Fruit fly (Drosophila melanogaster): ENCODE data around the gene Pfrx.
A peak's percentile ranks its signal among the peaks of the same experiment; 100 is the strongest.

Pfrx gene

DNA sequence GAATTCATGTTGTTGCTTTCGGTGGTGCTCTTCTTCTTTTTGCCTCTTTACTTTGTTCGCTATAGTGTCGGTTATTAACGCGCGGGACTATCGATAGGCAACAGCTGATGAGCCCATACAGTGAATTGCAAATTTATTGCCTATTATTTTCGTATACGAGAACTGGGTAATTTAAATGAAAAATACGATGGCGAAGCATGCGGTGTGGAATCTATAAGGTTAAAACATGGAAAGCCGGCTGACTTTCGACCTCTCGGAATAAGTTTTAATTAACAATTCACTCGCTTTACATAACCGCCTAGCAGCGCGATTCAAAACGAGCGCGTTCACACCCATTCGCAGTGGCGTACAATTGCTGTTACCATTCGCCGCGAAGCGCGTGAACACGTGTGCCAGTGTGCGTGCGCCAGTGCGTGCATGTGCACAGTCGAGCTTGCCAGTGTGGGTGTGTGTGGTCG lies 15.4 kb upstream of the Pfrx start, which contains the start of the genes Naa15-16 and mRpS14:
Gene Naa15-16, plus strand, starts transcription at position 116 of the 458 bp plus-strand sequence.
Gene mRpS14, minus strand, starts transcription at position 370 of the 458 bp plus-strand sequence.
- no peak for TF ChIP-seq Snoo (tag; optimal IDR thresholded peaks at IDR 0.05)
- TF ChIP-seq Pif1A (GFP tag; optimal IDR thresholded peaks at IDR 0.05) = no peak
- TF ChIP-seq CG10348 (GFP tag; IDR thresholded peaks at IDR 0.05) = no peak
- TF ChIP-seq CG4496 (GFP tag; IDR thresholded peaks at IDR 0.05) = no peak
- no peak for TF ChIP-seq CG12605 (GFP tag; IDR thresholded peaks at IDR 0.05)
- no peak for TF ChIP-seq CG34367 (tag; optimal IDR thresholded peaks at IDR 0.05)
- no peak for TF ChIP-seq CG13204 (GFP tag; optimal IDR thresholded peaks at IDR 0.05)
- TF ChIP-seq Pif1B (GFP tag; optimal IDR thresholded peaks at IDR 0.05) = no peak
- no peak for TF ChIP-seq EcR (GFP tag; optimal IDR thresholded peaks at IDR 0.05)
- TF ChIP-seq fd96Ca (GFP tag; IDR thresholded peaks at IDR 0.05) = no peak
- no peak for TF ChIP-seq CG14655 (GFP tag; optimal IDR thresholded peaks at IDR 0.05)
- no peak for TF ChIP-seq CG8159 (tag; optimal IDR thresholded peaks at IDR 0.05)
- no peak for TF ChIP-seq CG17806 (tag; optimal IDR thresholded peaks at IDR 0.05)
- TF ChIP-seq CG9948 (tag; optimal IDR thresholded peaks at IDR 0.05) = no peak
- TF ChIP-seq rn (GFP tag; IDR thresholded peaks at IDR 0.05) = no peak

DNA sequence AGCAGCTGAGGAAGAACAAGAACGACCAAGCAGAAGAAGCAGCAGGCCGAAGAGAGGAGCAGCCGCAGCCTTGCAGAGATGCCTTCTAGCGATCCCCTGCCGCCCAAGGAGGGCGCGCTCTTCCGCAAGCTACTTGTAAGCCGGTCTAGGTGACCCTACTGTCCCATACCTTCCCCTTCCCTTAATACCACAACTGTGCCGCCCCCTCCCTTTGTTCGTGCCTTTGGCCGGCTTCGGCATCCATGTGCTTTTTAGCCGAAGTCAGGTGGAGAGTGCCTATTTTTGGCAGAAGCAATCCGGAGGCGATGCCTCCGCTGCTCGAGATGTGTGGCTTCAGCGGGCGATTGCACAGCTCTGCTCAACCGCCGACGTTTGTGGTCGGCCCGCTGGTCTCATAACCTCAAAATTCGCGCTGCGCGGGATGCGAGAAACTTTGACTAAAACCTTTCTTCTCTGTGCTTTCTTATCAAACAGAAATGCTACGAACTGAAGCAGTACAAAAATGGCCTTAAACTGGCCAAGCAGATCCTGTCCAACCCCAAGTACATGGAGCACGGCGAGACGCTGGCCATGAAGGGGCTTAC lies 14.7 kb upstream of the Pfrx start:
- TF ChIP-seq CG9948 (tag; optimal IDR thresholded peaks at IDR 0.05) (no peak), gl (tag; optimal IDR thresholded peaks at IDR 0.05) (no peak), Pif1A (GFP tag; optimal IDR thresholded peaks at IDR 0.05) (no peak)

DNA sequence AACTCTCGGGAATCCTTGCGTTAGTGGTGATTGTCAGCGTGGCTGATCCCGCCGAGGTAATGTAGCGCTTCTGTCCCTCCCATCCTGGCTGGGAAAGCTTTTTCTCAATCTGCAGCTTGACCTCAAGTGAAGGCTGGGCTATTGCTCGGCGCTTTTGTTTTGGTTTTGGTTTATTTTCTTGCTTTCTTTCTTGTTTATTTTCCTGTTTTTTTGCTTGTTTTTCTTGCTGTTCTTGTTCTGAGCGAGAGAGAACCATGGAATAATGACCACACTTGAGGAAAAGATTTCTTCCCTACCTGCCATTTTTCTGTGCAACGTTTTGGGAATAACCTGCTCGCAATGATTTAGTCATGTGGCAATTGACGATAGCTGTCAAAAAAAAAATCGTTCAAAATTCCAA lies 10.2 kb upstream of the Pfrx start:
- TF ChIP-seq CG4496 (GFP tag; IDR thresholded peaks at IDR 0.05) (peak; percentile 65; the same call in 2 of the 3 replicates), CG8159 (tag; optimal IDR thresholded peaks at IDR 0.05) (peak; percentile 71), Snoo (tag; optimal IDR thresholded peaks at IDR 0.05) (no peak), CG8301 (tag; optimal IDR thresholded peaks at IDR 0.05) (no peak), rn (GFP tag; IDR thresholded peaks at IDR 0.05) (no peak), CG9948 (tag; optimal IDR thresholded peaks at IDR 0.05) (peak; percentile 47), Pif1B (GFP tag; optimal IDR thresholded peaks at IDR 0.05) (no peak), fd96Ca (GFP tag; IDR thresholded peaks at IDR 0.05) (0 out of 3 replicates have a peak, but pooled peaks have one; percentile 43), CG14655 (GFP tag; optimal IDR thresholded peaks at IDR 0.05) (no peak), CG15710 (tag; optimal IDR thresholded peaks at IDR 0.05) (peak; percentile 76), gl (tag; optimal IDR thresholded peaks at IDR 0.05) (peak; percentile 90), CG34367 (tag; optimal IDR thresholded peaks at IDR 0.05) (peak; percentile 73), D1 (tag; optimal IDR thresholded peaks at IDR 0.05) (no peak), Ets98B (GFP tag; IDR thresholded peaks at IDR 0.05) (peak; percentile 22; the same call in 1 of the 2 replicates), Pif1A (GFP tag; optimal IDR thresholded peaks at IDR 0.05) (no peak), CG32121 (GFP tag; IDR thresholded peaks at IDR 0.05) (0 out of 2 replicates have a peak, but pooled peaks have one; percentile 14), CG12605 (GFP tag; IDR thresholded peaks at IDR 0.05) (peak; percentile 80), CG13204 (GFP tag; optimal IDR thresholded peaks at IDR 0.05) (no peak), CG17806 (tag; optimal IDR thresholded peaks at IDR 0.05) (peak; percentile 59), EcR (GFP tag; optimal IDR thresholded peaks at IDR 0.05) (peak; percentile 29), CG10348 (GFP tag; IDR thresholded peaks at IDR 0.05) (no peak)

DNA sequence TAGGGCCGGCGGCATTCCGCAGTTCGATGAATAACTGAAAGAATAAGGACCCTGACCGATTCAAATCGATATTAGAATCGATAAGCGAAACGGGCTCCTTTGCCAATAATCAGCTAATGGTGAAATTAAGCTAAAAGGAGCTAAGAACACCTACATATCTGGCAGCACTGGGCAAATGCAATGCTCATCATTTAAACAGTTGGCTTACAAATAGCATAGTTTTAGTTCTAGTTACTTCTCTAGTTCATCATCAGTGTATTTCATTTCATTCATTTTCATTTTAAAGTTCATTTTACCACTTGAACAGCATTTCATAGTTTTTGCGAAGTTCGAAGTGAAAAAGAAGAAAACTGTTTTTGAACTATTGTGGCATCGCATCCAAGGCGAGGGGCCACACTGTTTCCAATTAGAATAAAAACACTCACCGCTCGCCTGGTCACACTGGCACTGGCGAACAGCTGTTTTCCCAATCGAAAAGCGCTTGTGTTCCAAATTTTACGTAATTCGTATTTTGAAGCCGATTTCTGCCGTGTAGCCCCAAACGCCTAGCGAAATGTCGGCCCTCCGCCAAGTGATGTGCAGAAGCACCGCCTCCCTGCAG lies 3.2 kb upstream of the Pfrx start, which contains the start of the genes pcm and ND-18:
Gene pcm, minus strand, starts transcription at position 28 of the 601 bp plus-strand sequence.
Gene ND-18, plus strand, starts transcription at position 438 of the 601 bp plus-strand sequence.
- TF ChIP-seq Snoo (tag; optimal IDR thresholded peaks at IDR 0.05) (no peak), CG10348 (GFP tag; IDR thresholded peaks at IDR 0.05) (no peak), CG13204 (GFP tag; optimal IDR thresholded peaks at IDR 0.05) (no peak), rn (GFP tag; IDR thresholded peaks at IDR 0.05) (no peak), CG32121 (GFP tag; IDR thresholded peaks at IDR 0.05) (no peak), EcR (GFP tag; optimal IDR thresholded peaks at IDR 0.05) (no peak), CG34367 (tag; optimal IDR thresholded peaks at IDR 0.05) (no peak), CG14655 (GFP tag; optimal IDR thresholded peaks at IDR 0.05) (no peak), CG15710 (tag; optimal IDR thresholded peaks at IDR 0.05) (no peak), Pif1B (GFP tag; optimal IDR thresholded peaks at IDR 0.05) (no peak), CG8159 (tag; optimal IDR thresholded peaks at IDR 0.05) (no peak), CG17806 (tag; optimal IDR thresholded peaks at IDR 0.05) (no peak), CG8301 (tag; optimal IDR thresholded peaks at IDR 0.05) (no peak), CG9948 (tag; optimal IDR thresholded peaks at IDR 0.05) (no peak), CG12605 (GFP tag; IDR thresholded peaks at IDR 0.05) (no peak), gl (tag; optimal IDR thresholded peaks at IDR 0.05) (no peak)

DNA sequence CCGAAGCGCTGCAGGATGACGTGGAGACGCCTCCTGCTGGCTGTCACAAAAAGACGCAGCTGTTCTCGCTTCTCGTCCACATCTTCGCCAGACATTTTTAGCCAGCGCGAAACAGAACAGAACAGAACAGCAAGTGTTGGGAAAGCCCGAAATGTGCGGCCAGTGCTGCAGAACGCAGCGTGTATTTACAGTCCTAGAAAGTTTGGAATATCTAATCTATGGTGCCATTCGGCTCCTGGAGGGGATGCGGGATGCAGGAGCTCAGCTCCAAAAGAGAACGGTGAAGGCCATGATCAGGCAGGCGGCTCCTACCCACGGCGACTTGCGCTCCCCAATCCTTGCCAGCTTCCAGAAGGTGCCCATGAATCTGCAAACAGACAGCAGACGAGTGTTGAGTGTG lies 1.0 kb upstream of the Pfrx start, which contains the start of gene CG12204:
Gene CG12204, minus strand, starts transcription at position 117 of the 400 bp plus-strand sequence.
- no peak for TF ChIP-seq Ets98B (GFP tag; IDR thresholded peaks at IDR 0.05)
- 0 out of 3 replicates have a peak, but pooled peaks have one; percentile 14 for TF ChIP-seq CG4496 (GFP tag; IDR thresholded peaks at IDR 0.05)
